Worm (Caenorhabditis elegans) whole organism, midembryonic: ENCODE data around the gene clec-62.

Source experiments
- T22C8.4 ChIP-seq: fragments of 200-800 bp; sonication (Bioruptor generic); IDR thresholded peaks from 2 replicates; pipeline ENCODE4 v1.3.6; 2022; ENCODE audit warnings: missing genetic modification characterization, missing compliant biosample characterization
- cog-1 ChIP-seq: sonication (generic microtip); optimal IDR thresholded peaks from 2 replicates; lab custom pipeline; 2016; ENCODE audit warnings: missing genetic modification characterization, missing compliant biosample characterization
- flt-1 ChIP-seq: fragments of 200-800 bp; sonication (Bioruptor generic); IDR thresholded peaks from 2 replicates; pipeline ENCODE4 v1.3.6; 2022; ENCODE audit warnings: missing genetic modification characterization, missing compliant biosample characterization
- klf-2 ChIP-seq: fragments of 200-800 bp; sonication (Bioruptor generic); conservative IDR thresholded peaks from 2 replicates; pipeline ENCODE4 v1.3.6; 2022; ENCODE audit warnings: missing genetic modification reagents, missing genetic modification characterization, missing compliant biosample characterization
- med-1 ChIP-seq: sonication (generic microtip); optimal IDR thresholded peaks from 2 replicates; lab custom pipeline; 2017; ENCODE audit warnings: missing genetic modification characterization, mild to moderate bottlenecking, missing compliant biosample characterization, antibody characterized with exemption, missing genetic modification reagents; ENCODE audit not compliant: insufficient read depth
- ref-1 ChIP-seq: fragments of 200-800 bp; sonication (Bioruptor generic); conservative IDR thresholded peaks from 2 replicates; pipeline ENCODE4 v1.3.6; 2022; ENCODE audit warnings: missing genetic modification reagents, missing genetic modification characterization, missing compliant biosample characterization
- tab-1 ChIP-seq: fragments of 200-800 bp; sonication (Bioruptor generic); IDR thresholded peaks from 2 replicates; pipeline ENCODE4 v1.3.6; 2022; ENCODE audit warnings: missing genetic modification characterization, missing compliant biosample characterization
- ztf-23 ChIP-seq: fragments of 200-800 bp; sonication (Bioruptor generic); IDR thresholded peaks from 2 replicates; pipeline ENCODE4 v1.3.6; 2022; ENCODE audit warnings: missing genetic modification reagents, missing genetic modification characterization, missing compliant biosample characterization
- ztf-29 ChIP-seq: fragments of 200-800 bp; sonication (Bioruptor generic); IDR thresholded peaks from 2 replicates; pipeline ENCODE4 v1.3.6; 2022; ENCODE audit warnings: missing genetic modification reagents, missing genetic modification characterization, missing compliant biosample characterization

Gene clec-62

DNA sequence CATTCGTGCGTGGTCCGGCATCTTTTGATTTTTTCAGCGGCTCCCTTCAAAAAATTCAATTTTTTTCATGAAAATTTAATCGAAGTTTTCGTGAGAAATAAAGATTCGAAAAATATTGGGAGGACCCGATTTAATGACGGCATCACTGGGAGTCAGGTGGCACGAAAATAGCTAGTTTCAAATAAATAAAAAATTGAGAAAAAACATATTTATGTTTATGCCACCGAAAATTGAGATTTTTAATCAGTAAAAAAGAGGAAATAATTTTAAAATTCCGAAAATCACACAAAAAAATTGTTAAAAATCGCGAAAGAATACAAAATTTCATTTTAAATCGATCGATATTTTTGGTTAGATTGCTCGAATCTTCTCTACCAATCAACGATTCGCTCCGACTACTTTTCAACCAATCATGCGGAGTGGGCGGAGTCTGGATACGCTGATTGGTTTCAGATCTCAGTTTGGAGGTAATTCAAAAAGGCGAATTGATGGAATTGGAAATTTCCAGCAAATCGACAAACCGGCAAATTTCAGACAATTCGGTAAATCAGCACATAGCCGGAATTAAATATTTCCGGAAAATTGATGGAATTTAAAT is 16.8 kb downstream of the clec-62 start, which contains the start of gene gsy-1:
Gene gsy-1, minus strand, starts transcription at position 51 of the 598 bp plus-strand sequence.
- no peak for TF ChIP-seq cog-1 (tag; lab: Kevin White, UChicago)
- TF ChIP-seq med-1 (GFP tag; lab: Kevin White, UChicago), result no peak
- no peak for TF ChIP-seq ztf-23
- TF ChIP-seq T22C8.4 (GFP tag; lab: Robert Waterston, UW), result no peak
- no peak for TF ChIP-seq ztf-29 (GFP tag; lab: Robert Waterston, UW)
- no peak for TF ChIP-seq klf-2 (GFP tag; lab: Robert Waterston, UW)

ce11 chrII:12866079-12866478 is 28.8 kb downstream of the clec-62 start:
- no peak for TF ChIP-seq cog-1 (tag; lab: Kevin White, UChicago)
- no peak for TF ChIP-seq T22C8.4 (GFP tag; lab: Robert Waterston, UW)
- no peak for TF ChIP-seq tab-1 (GFP tag; lab: Robert Waterston, UW)
- TF ChIP-seq flt-1 (GFP tag; lab: Robert Waterston, UW), result no peak
- no peak for TF ChIP-seq med-1 (GFP tag; lab: Kevin White, UChicago)
- TF ChIP-seq ztf-23, result no peak
- no peak for TF ChIP-seq klf-2 (GFP tag; lab: Robert Waterston, UW)
- no peak for TF ChIP-seq ztf-29 (GFP tag; lab: Robert Waterston, UW)
- TF ChIP-seq ref-1 (GFP tag; lab: Robert Waterston, UW), result no peak

DNA sequence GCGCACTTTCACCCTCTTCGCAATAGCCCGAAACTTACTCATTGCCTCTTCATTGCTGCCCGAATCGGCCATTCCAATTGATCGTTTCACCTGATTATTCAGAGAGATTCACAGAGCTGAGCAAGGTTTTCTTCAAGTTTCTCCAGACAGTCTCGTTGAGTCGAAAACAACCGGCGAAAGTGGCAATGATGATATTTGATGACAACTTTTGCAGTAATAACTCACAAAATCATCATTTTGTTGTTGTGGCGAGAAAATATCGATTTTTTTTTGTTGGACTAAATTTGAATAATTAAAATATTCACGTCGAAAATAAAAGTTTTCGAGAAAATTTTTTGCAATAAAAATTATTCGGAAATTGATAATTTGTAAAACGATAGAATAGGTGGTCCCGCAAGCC is 29.3 kb downstream of the clec-62 start, which contains the start of gene snf-5:
Gene snf-5, minus strand, starts transcription at position 182 of the 400 bp plus-strand sequence.
- TF ChIP-seq klf-2 (GFP tag; lab: Robert Waterston, UW) (no peak), ztf-23 (no peak), ref-1 (GFP tag; lab: Robert Waterston, UW) (no peak), cog-1 (tag; lab: Kevin White, UChicago) (no peak), ztf-29 (GFP tag; lab: Robert Waterston, UW) (no peak), tab-1 (GFP tag; lab: Robert Waterston, UW) (no peak), med-1 (GFP tag; lab: Kevin White, UChicago) (no peak), T22C8.4 (GFP tag; lab: Robert Waterston, UW) (no peak), flt-1 (GFP tag; lab: Robert Waterston, UW) (no peak)

ce11 chrII:12855900-12856299 is 39.0 kb downstream of the clec-62 start, which contains the start of gene Y46G5A.29:
Y46G5A.29 (plus strand) TSS chrII:12856200.
- TF ChIP-seq ztf-23 (no peak), cog-1 (tag; lab: Kevin White, UChicago) (no peak), tab-1 (GFP tag; lab: Robert Waterston, UW) (no peak), ref-1 (GFP tag; lab: Robert Waterston, UW) (no peak), ztf-29 (GFP tag; lab: Robert Waterston, UW) (no peak), klf-2 (GFP tag; lab: Robert Waterston, UW) (no peak), T22C8.4 (GFP tag; lab: Robert Waterston, UW) (no peak), med-1 (GFP tag; lab: Kevin White, UChicago) (no peak), flt-1 (GFP tag; lab: Robert Waterston, UW) (no peak)

DNA sequence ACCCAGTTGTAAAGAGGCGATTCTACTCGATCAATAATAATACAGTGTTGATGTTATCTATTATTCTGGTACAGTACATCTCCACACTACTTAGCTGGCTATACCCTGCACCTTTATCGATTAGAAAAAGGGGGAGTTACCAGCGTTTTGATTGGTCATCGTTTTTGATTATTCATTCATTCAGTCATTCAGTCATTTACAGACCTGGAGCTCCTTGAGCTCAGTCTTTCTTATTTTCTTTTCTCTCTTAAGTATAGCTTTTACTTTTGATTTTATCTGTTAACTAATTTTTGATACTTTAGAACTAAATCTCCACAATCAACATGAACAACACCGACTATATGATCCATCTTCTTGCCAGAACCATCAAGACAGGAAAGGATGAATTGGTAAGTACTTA is 44.8 kb downstream of the clec-62 start, which contains the start of gene Y46G5A.28:
Gene Y46G5A.28, plus strand, starts transcription at position 301 of the 400 bp plus-strand sequence.
- TF ChIP-seq ref-1 (GFP tag; lab: Robert Waterston, UW) (no peak), tab-1 (GFP tag; lab: Robert Waterston, UW) (no peak), med-1 (GFP tag; lab: Kevin White, UChicago) (no peak), flt-1 (GFP tag; lab: Robert Waterston, UW) (no peak), cog-1 (tag; lab: Kevin White, UChicago) (no peak), ztf-23 (no peak), ztf-29 (GFP tag; lab: Robert Waterston, UW) (no peak)

ce11 chrII:12847736-12848135 is 47.2 kb downstream of the clec-62 start, which contains the start of gene pes-10:
pes-10 (minus strand) TSS chrII:12847836.
- TF ChIP-seq ztf-29 (GFP tag; lab: Robert Waterston, UW) (no peak), med-1 (GFP tag; lab: Kevin White, UChicago) (no peak), ref-1 (GFP tag; lab: Robert Waterston, UW) (no peak), tab-1 (GFP tag; lab: Robert Waterston, UW) (no peak), klf-2 (GFP tag; lab: Robert Waterston, UW) (no peak), cog-1 (tag; lab: Kevin White, UChicago) (no peak), T22C8.4 (GFP tag; lab: Robert Waterston, UW) (no peak), ztf-23 (no peak)
